Fruit fly (Drosophila melanogaster): ENCODE measurements around the gene Ass.

Gene Ass

DNA sequence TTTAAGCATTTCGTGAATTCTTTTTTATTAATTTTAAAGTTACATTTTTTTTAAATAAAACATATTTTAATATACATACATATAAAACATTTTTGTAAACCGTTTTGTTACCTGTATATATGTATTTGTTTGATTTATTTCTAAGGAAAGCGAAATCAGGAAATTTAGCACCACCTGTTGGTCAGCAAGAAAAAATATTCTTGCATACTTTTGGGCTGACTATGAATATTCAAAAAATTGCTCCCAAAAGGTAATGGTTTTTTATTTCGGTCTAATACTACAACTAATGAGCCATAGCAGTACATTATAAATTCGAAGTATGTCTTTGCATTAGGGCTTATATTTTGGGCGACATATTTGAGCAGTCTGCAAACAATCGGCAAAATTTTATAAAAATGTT lies 39.4 kb upstream of the Ass start:
- TF ChIP-seq Blimp-1 (GFP tag; optimal IDR thresholded peaks at IDR 0.05) (peak; percentile 69), lz (GFP tag; optimal IDR thresholded peaks at IDR 0.05) (no peak), Smox (GFP tag; optimal IDR thresholded peaks at IDR 0.05) (no peak)

DNA sequence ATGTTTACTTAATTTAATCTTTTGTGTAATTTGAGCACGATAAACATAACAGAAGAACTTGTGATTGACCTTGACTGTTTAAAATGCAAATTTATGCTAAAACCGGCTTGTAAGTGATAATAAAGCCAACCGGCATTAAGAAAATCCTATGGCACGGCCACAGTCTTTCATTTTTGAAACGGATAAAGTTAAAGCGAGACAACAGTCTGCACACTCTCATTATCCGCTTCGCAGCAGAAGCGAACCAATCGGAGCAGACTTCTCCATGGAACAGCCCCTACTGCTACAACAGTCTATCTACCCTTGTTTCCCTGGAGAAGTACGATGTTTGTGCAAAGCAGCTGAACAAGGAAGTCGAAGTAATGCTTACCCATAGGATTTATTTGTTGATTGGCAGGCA lies 38.9 kb upstream of the Ass start:
- TF ChIP-seq CG6163 (GFP tag; IDR thresholded peaks at IDR 0.05) (no peak), achi (GFP tag; optimal IDR thresholded peaks at IDR 0.05) (no peak), CG11902 (GFP tag; optimal IDR thresholded peaks at IDR 0.05) (no peak), svp (GFP tag) (no peak), CG7368 (GFP tag; optimal IDR thresholded peaks at IDR 0.05) (no peak), Smox (GFP tag; optimal IDR thresholded peaks at IDR 0.05) (no peak), salr (GFP tag; optimal IDR thresholded peaks at IDR 0.05) (no peak), topi (GFP tag; optimal IDR thresholded peaks at IDR 0.05) (no peak), Sox15 (GFP tag; optimal IDR thresholded peaks at IDR 0.05) (no peak), dsx (GFP tag; optimal IDR thresholded peaks at IDR 0.05; ENCODE audit: poor library complexity, severe bottlenecking) (no peak), CG3919 (GFP tag; optimal IDR thresholded peaks at IDR 0.05) (no peak)

DNA sequence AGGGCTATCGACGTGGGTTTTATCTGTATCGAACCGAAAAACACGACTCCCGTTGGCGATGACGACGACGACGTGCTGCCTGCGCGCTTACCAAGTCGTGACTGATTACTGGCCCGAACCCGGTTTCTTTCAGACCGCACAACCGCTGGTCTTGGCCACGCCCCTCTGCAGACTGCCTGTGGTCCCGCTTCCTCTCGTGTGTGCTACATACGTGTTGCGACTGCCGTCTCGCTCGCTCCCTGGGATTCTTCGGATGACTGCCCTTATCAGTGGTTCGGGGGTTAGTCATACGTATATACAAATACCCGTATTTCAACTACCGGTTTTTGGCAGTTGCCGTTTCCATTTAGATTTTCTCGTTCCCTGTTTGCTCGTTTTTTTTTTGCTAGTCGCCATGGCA lies 34.2 kb upstream of the Ass start, which contains the start of gene lab:
Gene lab, minus strand, starts transcription at position 111 of the 400 bp plus-strand sequence.
- TF ChIP-seq Sox15 (GFP tag; optimal IDR thresholded peaks at IDR 0.05) (no peak), fkh (GFP tag; optimal IDR thresholded peaks at IDR 0.05) (peak; percentile 47)

DNA sequence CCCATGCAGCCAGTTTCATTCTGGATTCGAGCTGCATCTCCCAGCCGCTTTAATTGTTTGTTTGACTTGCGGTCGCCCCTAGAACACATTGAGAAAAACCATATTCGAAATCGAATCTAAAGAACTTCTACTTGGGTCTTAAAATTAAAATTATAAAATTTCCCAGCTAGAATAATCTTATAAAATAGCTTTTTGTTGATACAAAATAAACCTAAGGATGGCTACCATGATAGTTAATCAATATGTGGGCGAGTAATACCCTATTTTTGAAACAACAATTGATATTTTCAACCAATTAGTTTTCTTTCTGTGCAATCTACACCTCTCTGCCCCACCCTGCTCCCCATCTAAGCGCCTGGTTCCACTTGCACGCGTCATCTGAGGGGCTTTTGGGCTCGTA lies 30.3 kb upstream of the Ass start:
- TF ChIP-seq CG3032 (tag; optimal IDR thresholded peaks at IDR 0.05) (peak; percentile 30), net (GFP tag; optimal IDR thresholded peaks at IDR 0.05) (no peak), Ets21C (GFP tag; optimal IDR thresholded peaks at IDR 0.05) (no peak), CG8319 (GFP tag; optimal IDR thresholded peaks at IDR 0.05) (no peak), fd85E (GFP tag; optimal IDR thresholded peaks at IDR 0.05) (no peak), Ets96B (tag; optimal IDR thresholded peaks at IDR 0.05) (no peak), fkh (GFP tag; optimal IDR thresholded peaks at IDR 0.05) (no peak), vri (GFP tag; optimal IDR thresholded peaks at IDR 0.05) (no peak), CG15336 (GFP tag; IDR thresholded peaks at IDR 0.05) (no peak), CG10631 (GFP tag; optimal IDR thresholded peaks at IDR 0.05) (peak; percentile 38), CG8119 (GFP tag; IDR thresholded peaks at IDR 0.05) (no peak), CG6276 (GFP tag; optimal IDR thresholded peaks at IDR 0.05) (no peak), Sox15 (GFP tag; optimal IDR thresholded peaks at IDR 0.05) (no peak), Met (GFP tag; optimal IDR thresholded peaks at IDR 0.05) (peak; percentile 46), eg (GFP tag; IDR thresholded peaks at IDR 0.05) (no peak), fd59A (GFP tag; optimal IDR thresholded peaks at IDR 0.05) (no peak), Gug (GFP tag; IDR thresholded peaks at IDR 0.05) (no peak), Eip93F (GFP tag; optimal IDR thresholded peaks at IDR 0.05) (no peak), esn (GFP tag; optimal IDR thresholded peaks at IDR 0.05) (peak; percentile 16), CG7368 (GFP tag; optimal IDR thresholded peaks at IDR 0.05) (no peak), Lpt (GFP tag; optimal IDR thresholded peaks at IDR 0.05) (no peak), CG34406 (GFP tag; optimal IDR thresholded peaks at IDR 0.05) (no peak), Sox14 (GFP tag; optimal IDR thresholded peaks at IDR 0.05) (peak; percentile 9), CG6792 (GFP tag; optimal IDR thresholded peaks at IDR 0.05) (peak; percentile 21), dsx (GFP tag; optimal IDR thresholded peaks at IDR 0.05; ENCODE audit: poor library complexity, severe bottlenecking) (no peak), Hr4 (GFP tag; optimal IDR thresholded peaks at IDR 0.05) (no peak), Hr39 (GFP tag; optimal IDR thresholded peaks at IDR 0.05) (peak; percentile 26), ss (GFP tag; optimal IDR thresholded peaks at IDR 0.05) (peak in 1 of 2 experiments; percentile 4), spab (GFP tag; optimal IDR thresholded peaks at IDR 0.05) (peak; percentile 5), Eip75B (GFP tag; optimal IDR thresholded peaks at IDR 0.05) (peak; percentile 3), CG6808 (GFP tag; optimal IDR thresholded peaks at IDR 0.05) (peak; percentile 30), acj6 (GFP tag; optimal IDR thresholded peaks at IDR 0.05) (peak; percentile 18), OdsH (GFP tag; optimal IDR thresholded peaks at IDR 0.05) (peak; percentile 10), Blimp-1 (GFP tag; optimal IDR thresholded peaks at IDR 0.05) (no peak), CG4318 (GFP tag; optimal IDR thresholded peaks at IDR 0.05) (no peak), Smox (GFP tag; optimal IDR thresholded peaks at IDR 0.05) (peak; percentile 15), achi (GFP tag; optimal IDR thresholded peaks at IDR 0.05) (peak; percentile 19), Eip78C (GFP tag) (peak; percentile 70), CG9139 (GFP tag; optimal IDR thresholded peaks at IDR 0.05) (no peak)
